Fruit fly (Drosophila melanogaster): Measurements from ENCODE around the gene sstn.
A peak's percentile ranks its signal among the peaks of the same experiment; 100 is the strongest.

sstn gene

dm6 chr3L:15089887-15090679 lies 4.4 kb downstream of the sstn start:
- TF ChIP-seq sens (GFP tag) (peak; percentile 64), caup (GFP tag; optimal IDR thresholded peaks at IDR 0.05; ENCODE audit: severe bottlenecking) (no peak), ttk (GFP tag; IDR thresholded peaks at IDR 0.05) (no peak), CG31441 (GFP tag; IDR thresholded peaks at IDR 0.05) (no peak), pzg (GFP tag; optimal IDR thresholded peaks at IDR 0.05) (no peak), CG15601 (tag; optimal IDR thresholded peaks at IDR 0.05) (no peak), CG7987 (GFP tag; optimal IDR thresholded peaks at IDR 0.05) (no peak), CG14050 (GFP tag; IDR thresholded peaks at IDR 0.05) (no peak), CG9437 (GFP tag; optimal IDR thresholded peaks at IDR 0.05) (peak; percentile 39), Fer3 (tag; optimal IDR thresholded peaks at IDR 0.05) (no peak), hth (optimal IDR thresholded peaks at IDR 0.05) (no peak), CG8359 (GFP tag; optimal IDR thresholded peaks at IDR 0.05; ENCODE audit: borderline replicate concordance) (no peak), CG18476 (GFP tag; optimal IDR thresholded peaks at IDR 0.05) (no peak), jumu (GFP tag; optimal IDR thresholded peaks at IDR 0.05) (no peak), nerfin-1 (tag; optimal IDR thresholded peaks at IDR 0.05) (no peak), Spps (tag; optimal IDR thresholded peaks at IDR 0.05) (no peak), CG12219 (GFP tag; optimal IDR thresholded peaks at IDR 0.05) (no peak), CG7372 (GFP tag; IDR thresholded peaks at IDR 0.05) (no peak), CG32532 (GFP tag; IDR thresholded peaks at IDR 0.05) (no peak), hbn (GFP tag; IDR thresholded peaks at IDR 0.05; ENCODE audit: partially characterized antibody) (no peak), zen2 (GFP tag; IDR thresholded peaks at IDR 0.05; ENCODE audit: partially characterized antibody) (no peak), CG4360 (GFP tag; IDR thresholded peaks at IDR 0.05) (0 out of 2 replicates have a peak, but pooled peaks have one; percentile 8), peb (GFP tag; IDR thresholded peaks at IDR 0.05) (no peak), BEAF-32 (GFP tag; optimal IDR thresholded peaks at IDR 0.05) (no peak), Rx (GFP tag; IDR thresholded peaks at IDR 0.05) (no peak), sim (GFP tag; IDR thresholded peaks at IDR 0.05) (no peak), fd64A (GFP tag; optimal IDR thresholded peaks at IDR 0.05) (no peak), Hr78 (GFP tag; optimal IDR thresholded peaks at IDR 0.05) (no peak), CG8944 (GFP tag; optimal IDR thresholded peaks at IDR 0.05) (no peak), bab2 (GFP tag; optimal IDR thresholded peaks at IDR 0.05) (no peak), CG10462 (GFP tag; optimal IDR thresholded peaks at IDR 0.05) (no peak), CG30020 (tag; optimal IDR thresholded peaks at IDR 0.05) (no peak), CG43689 (GFP tag; IDR thresholded peaks at IDR 0.05) (no peak), Hmr (GFP tag; optimal IDR thresholded peaks at IDR 0.05) (no peak), Trl (optimal IDR thresholded peaks at IDR 0.05) (peak; percentile 63 to 71), Trl (GFP tag; optimal IDR thresholded peaks at IDR 0.05) (no peak), CG2199 (GFP tag; IDR thresholded peaks at IDR 0.05) (peak; percentile 16; the same call in 1 of the 3 replicates), Pdp1 (GFP tag; optimal IDR thresholded peaks at IDR 0.05) (peak in 1 of 2 experiments; percentile 49), psq (GFP tag; optimal IDR thresholded peaks at IDR 0.05) (no peak), mam (GFP tag; optimal IDR thresholded peaks at IDR 0.05) (no peak), CG12659 (GFP tag; optimal IDR thresholded peaks at IDR 0.05) (no peak), CG9932 (GFP tag; IDR thresholded peaks at IDR 0.05) (no peak), lov (optimal IDR thresholded peaks at IDR 0.05) (no peak), lov (GFP tag; IDR thresholded peaks at IDR 0.05) (no peak), CG17612 (GFP tag; IDR thresholded peaks at IDR 0.05) (no peak), Fer2 (tag; optimal IDR thresholded peaks at IDR 0.05) (no peak), CG17568 (GFP tag; optimal IDR thresholded peaks at IDR 0.05) (no peak), CG14441 (GFP tag; IDR thresholded peaks at IDR 0.05) (no peak), br (optimal IDR thresholded peaks at IDR 0.05) (no peak), CG42726 (GFP tag; IDR thresholded peaks at IDR 0.05; ENCODE audit: partially characterized antibody) (no peak), lmd (GFP tag; IDR thresholded peaks at IDR 0.05) (no peak)
